Worm (Caenorhabditis elegans): Measurements from ENCODE around the gene M153.5.

DNA sequence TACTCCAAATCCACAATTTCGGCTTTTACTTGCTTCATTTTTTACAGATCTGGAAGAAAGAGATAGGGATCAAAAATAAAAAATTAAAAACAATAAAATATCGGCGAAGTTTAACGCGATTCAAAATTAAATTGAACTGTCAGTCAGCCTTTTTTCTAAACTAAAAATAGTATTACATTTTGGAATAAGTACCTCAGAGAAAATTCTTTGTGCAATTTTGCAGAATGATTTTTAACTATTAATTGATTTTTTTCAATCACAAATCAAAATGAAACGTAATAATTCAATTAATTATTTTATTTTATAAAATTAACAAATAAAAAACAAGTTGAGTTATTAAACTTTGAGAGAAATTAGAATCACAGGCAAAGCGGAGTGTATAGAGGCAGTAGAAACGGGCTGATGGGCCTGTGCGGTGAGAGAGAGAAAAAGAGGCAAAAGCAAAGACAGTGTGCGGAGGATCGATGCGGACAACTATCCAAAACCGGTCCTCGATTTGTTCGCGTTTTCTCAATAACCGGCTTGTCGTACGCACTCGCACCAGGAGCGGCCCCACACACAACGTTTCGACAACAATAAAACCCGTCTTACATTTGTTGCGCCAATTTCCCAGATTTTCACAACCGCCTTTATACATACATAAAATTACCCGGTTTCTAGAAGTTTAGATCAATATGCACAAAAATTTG lies 16.4 kb downstream of the M153.5 start, which contains the start of gene F57G12.2:
- TF ChIP-seq fkh-10 (GFP tag; optimal IDR thresholded peaks at IDR 0.05): no peak
- no peak for TF ChIP-seq nhr-77 (tag; optimal IDR thresholded peaks at IDR 0.05)
- TF ChIP-seq pqm-1 (tag; optimal IDR thresholded peaks at IDR 0.05): no peak
- no peak for TF ChIP-seq nhr-237 (tag; optimal IDR thresholded peaks at IDR 0.05)
- TF ChIP-seq ama-1 (optimal IDR thresholded peaks at IDR 0.05): no peak
- no peak for TF ChIP-seq daf-12 (tag; optimal IDR thresholded peaks at IDR 0.05)
- no peak for TF ChIP-seq ztf-11 (tag; optimal IDR thresholded peaks at IDR 0.05)
- no peak for TF ChIP-seq arid-1 (GFP tag; conservative IDR thresholded peaks at IDR 0.05)
- no peak for TF ChIP-seq skn-1 (tag; optimal IDR thresholded peaks at IDR 0.05)
- TF ChIP-seq nhr-25 (tag; optimal IDR thresholded peaks at IDR 0.05; ENCODE audit: borderline replicate concordance, insufficient read depth): no peak
- TF ChIP-seq mxl-3 (GFP tag; optimal IDR thresholded peaks at IDR 0.05): no peak
- TF ChIP-seq daf-16 (GFP tag; optimal IDR thresholded peaks at IDR 0.05): no peak
- no peak for TF ChIP-seq daf-16 (tag; optimal IDR thresholded peaks at IDR 0.05)
- no peak for TF ChIP-seq unc-39 (tag; optimal IDR thresholded peaks at IDR 0.05)
- TF ChIP-seq F49E8.2 (tag; optimal IDR thresholded peaks at IDR 0.05; ENCODE audit: borderline replicate concordance): no peak

Measured in whole organism, L4 larva.